Fruit fly (Drosophila melanogaster) whole organism, wandering third instar larva: ENCODE measurements around the gene CG9512.

ENCODE experiments used
- h ChIP-seq: fragments of 200-800 bp; sonication (Bioruptor generic); optimal IDR thresholded peaks from 3 replicates; lab custom pipeline; 2016; ENCODE audit warnings: missing biosample characterization, mild to moderate bottlenecking, missing genetic modification characterization
- psq ChIP-seq: fragments of 200-800 bp; sonication (Bioruptor generic); optimal IDR thresholded peaks from 3 replicates; lab custom pipeline; 2017; ENCODE audit warnings: missing biosample characterization, mild to moderate bottlenecking, missing genetic modification characterization, moderate library complexity

- TF ChIP-seq psq (GFP tag; lab: Kevin White, UChicago): no peak
- no peak for TF ChIP-seq h (GFP tag; lab: Kevin White, UChicago)
Measured at dm6 chrX:14905499-14906044, at the start of gene CG9512.
